Fruit fly (Drosophila melanogaster) whole organism, embryonic: Measurements from ENCODE around the gene cmet.

ENCODE experiments used
- Ada2b ChIP-seq: fragments of 200-800 bp; sonication (Bioruptor generic); IDR thresholded peaks from 2 replicates; pipeline ENCODE4 v1.3.6; 2022; ENCODE audit warnings: missing biosample characterization, missing genetic modification characterization
- Adf1 ChIP-seq: fragments of 200-800 bp; sonication (Bioruptor generic); IDR thresholded peaks from 2 replicates; pipeline ENCODE4 v1.3.6; 2022; ENCODE audit warnings: missing biosample characterization, missing genetic modification characterization
- B-H1 ChIP-seq: fragments of 200-800 bp; sonication (Bioruptor generic); IDR thresholded peaks from 3 replicates; pipeline ENCODE4 v1.3.6; 2022; ENCODE audit warnings: missing biosample characterization, missing genetic modification characterization
- B-H2 ChIP-seq: fragments of 200-800 bp; sonication (Bioruptor generic); optimal IDR thresholded peaks from 2 replicates; lab custom pipeline; 2018; ENCODE audit warnings: missing biosample characterization, mild to moderate bottlenecking, missing genetic modification characterization
- CG10462 ChIP-seq: fragments of 200-800 bp; sonication (Bioruptor generic); optimal IDR thresholded peaks from 2 replicates; lab custom pipeline; 2016; ENCODE audit warnings: missing biosample characterization, missing genetic modification characterization
- CG11085 ChIP-seq: fragments of 200-800 bp; sonication (Bioruptor generic); IDR thresholded peaks from 2 replicates; pipeline ENCODE4 v1.3.6; 2022; ENCODE audit warnings: missing biosample characterization, missing genetic modification characterization
- CG13287 ChIP-seq: fragments of 200-800 bp; sonication (Bioruptor generic); IDR thresholded peaks from 2 replicates; pipeline ENCODE4 v1.3.6; 2022; ENCODE audit warnings: missing biosample characterization, missing genetic modification characterization; ENCODE audit not compliant: partially characterized antibody
- CG13624 ChIP-seq: fragments of 200-800 bp; sonication (Bioruptor generic); optimal IDR thresholded peaks from 2 replicates; lab custom pipeline; 2016; ENCODE audit warnings: missing biosample characterization, missing genetic modification characterization
- CG1529 ChIP-seq: fragments of 200-800 bp; sonication (Bioruptor generic); optimal IDR thresholded peaks from 3 replicates; lab custom pipeline; 2018; ENCODE audit warnings: missing biosample characterization, missing genetic modification characterization
- CG1602 ChIP-seq: fragments of 200-800 bp; sonication (Bioruptor generic); optimal IDR thresholded peaks from 3 replicates; lab custom pipeline; 2016; ENCODE audit warnings: missing biosample characterization, missing genetic modification characterization
- CG16813 ChIP-seq: fragments of 200-800 bp; sonication (Bioruptor generic); IDR thresholded peaks from 3 replicates; pipeline ENCODE4 v1.3.6; 2022; ENCODE audit warnings: missing biosample characterization, missing genetic modification characterization; ENCODE audit not compliant: partially characterized antibody
- CG16815 ChIP-seq: fragments of 200-800 bp; sonication (Bioruptor generic); optimal IDR thresholded peaks from 3 replicates; lab custom pipeline; 2017; ENCODE audit warnings: missing biosample characterization, mild to moderate bottlenecking, missing genetic modification characterization
- CG17328 ChIP-seq: fragments of 200-800 bp; sonication (Bioruptor generic); IDR thresholded peaks from 2 replicates; pipeline ENCODE4 v1.3.6; 2022; ENCODE audit warnings: missing biosample characterization, missing genetic modification characterization
- CG31441 ChIP-seq: fragments of 200-800 bp; sonication (Bioruptor generic); IDR thresholded peaks from 2 replicates; pipeline ENCODE4 v1.3.6; 2022; ENCODE audit warnings: missing biosample characterization, missing genetic modification characterization
- CG5180 ChIP-seq: fragments of 200-800 bp; sonication (Bioruptor generic); optimal IDR thresholded peaks from 3 replicates; lab custom pipeline; 2017; ENCODE audit warnings: missing biosample characterization, missing genetic modification characterization, mild to moderate bottlenecking, moderate library complexity, missing genetic modification reagents
- CG6272 ChIP-seq: fragments of 200-800 bp; sonication (Bioruptor generic); IDR thresholded peaks from 2 replicates; pipeline ENCODE4 v1.3.6; 2022; ENCODE audit warnings: missing biosample characterization, missing genetic modification characterization
- CG6683 ChIP-seq: fragments of 200-800 bp; sonication (Bioruptor generic); optimal IDR thresholded peaks from 2 replicates; lab custom pipeline; 2017; ENCODE audit warnings: missing biosample characterization, mild to moderate bottlenecking, missing genetic modification characterization, missing genetic modification reagents
- GATAe ChIP-seq: fragments of 200-800 bp; sonication (Bioruptor generic); conservative IDR thresholded peaks from 2 replicates; pipeline ENCODE4 v1.3.6; 2022; ENCODE audit warnings: missing biosample characterization, missing genetic modification characterization
- Gsc ChIP-seq: fragments of 200-800 bp; sonication (Bioruptor generic); IDR thresholded peaks from 2 replicates; pipeline ENCODE4 v1.3.6; 2022; ENCODE audit warnings: missing biosample characterization, missing genetic modification characterization
- H15 ChIP-seq: fragments of 200-800 bp; sonication (Bioruptor generic); IDR thresholded peaks from 3 replicates; pipeline ENCODE4 v1.3.6; 2022; ENCODE audit warnings: missing biosample characterization, missing genetic modification characterization
- Hsf ChIP-seq: fragments of 200-800 bp; sonication (Bioruptor generic); optimal IDR thresholded peaks from 3 replicates; lab custom pipeline; 2016; ENCODE audit warnings: missing biosample characterization, missing genetic modification characterization
- Myb ChIP-seq: fragments of 200-800 bp; sonication (Bioruptor generic); optimal IDR thresholded peaks from 2 replicates; lab custom pipeline; 2016; ENCODE audit warnings: missing biosample characterization, missing genetic modification characterization
- NFAT ChIP-seq: fragments of 200-800 bp; sonication (Bioruptor generic); IDR thresholded peaks from 2 replicates; pipeline ENCODE4 v1.3.6; 2022; ENCODE audit warnings: missing biosample characterization, missing genetic modification characterization
- Opbp ChIP-seq: fragments of 200-800 bp; sonication (Bioruptor generic); IDR thresholded peaks from 3 replicates; pipeline ENCODE4 v1.3.6; 2022; ENCODE audit warnings: missing biosample characterization, missing genetic modification characterization; ENCODE audit not compliant: partially characterized antibody
- Pdp1 ChIP-seq, 2 experiments: fragments of 200-800 bp; sonication (Bioruptor generic); optimal IDR thresholded peaks; 3 replicates each; lab custom pipeline; 2016; ENCODE audit warnings: missing biosample characterization in 2 of 2, missing genetic modification characterization in 2 of 2, mild to moderate bottlenecking in 1 of 2, moderate library complexity in 1 of 2
- Trl ChIP-seq, 3 experiments: fragments of >200 bp in 2 of 3; fragments of 200-800 bp in 1 of 3; sonication (Bioruptor generic) in 1 of 3; optimal IDR thresholded peaks; 2 replicates in 1 of 3; 3 replicates in 2 of 3; lab custom pipeline; 2016 to 2017; ENCODE audit warnings: missing biosample characterization in 1 of 3, missing genetic modification characterization in 1 of 3
- Xbp1 ChIP-seq: fragments of 200-800 bp; sonication (Bioruptor generic); optimal IDR thresholded peaks from 3 replicates; lab custom pipeline; 2016; ENCODE audit warnings: missing biosample characterization, mild to moderate bottlenecking, missing genetic modification characterization
- ac ChIP-seq: fragments of 200-800 bp; sonication (Bioruptor generic); optimal IDR thresholded peaks from 3 replicates; lab custom pipeline; 2017; ENCODE audit warnings: missing biosample characterization, mild to moderate bottlenecking, missing genetic modification characterization
- ash1 ChIP-seq: fragments of 200-800 bp; sonication (Bioruptor generic); optimal IDR thresholded peaks from 2 replicates; lab custom pipeline; 2018; ENCODE audit warnings: missing biosample characterization, mild to moderate bottlenecking, missing genetic modification characterization
- crc ChIP-seq: fragments of 200-800 bp; sonication (Bioruptor generic); optimal IDR thresholded peaks from 2 replicates; lab custom pipeline; 2016; ENCODE audit warnings: missing biosample characterization, missing genetic modification characterization
- dati ChIP-seq: fragments of 200-800 bp; sonication (Bioruptor generic); IDR thresholded peaks from 2 replicates; pipeline ENCODE4 v1.3.6; 2022; ENCODE audit warnings: missing biosample characterization, missing genetic modification characterization
- dmrt11E ChIP-seq: fragments of 200-800 bp; sonication (Bioruptor generic); optimal IDR thresholded peaks from 3 replicates; lab custom pipeline; 2018; ENCODE audit warnings: missing biosample characterization, mild to moderate bottlenecking, missing genetic modification characterization, moderate library complexity
- eve ChIP-seq, 2 experiments: fragments of >200 bp; optimal IDR thresholded peaks; 2 replicates each; lab custom pipeline; 2017; ENCODE audit warnings: missing biosample characterization in 2 of 2, missing genetic modification characterization in 2 of 2
- fru ChIP-seq: fragments of >200 bp; optimal IDR thresholded peaks from 2 replicates; lab custom pipeline; 2017
- gcm ChIP-seq: fragments of 200-800 bp; sonication (Bioruptor generic); optimal IDR thresholded peaks from 2 replicates; lab custom pipeline; 2019; ENCODE audit warnings: missing biosample characterization, mild to moderate bottlenecking, missing genetic modification characterization, moderate library complexity
- gsb ChIP-seq: fragments of 200-800 bp; sonication (Bioruptor generic); IDR thresholded peaks from 2 replicates; pipeline ENCODE4 v1.3.6; 2022; ENCODE audit warnings: missing biosample characterization, missing genetic modification characterization
- hbn ChIP-seq: fragments of 200-800 bp; sonication (Bioruptor generic); IDR thresholded peaks from 2 replicates; pipeline ENCODE4 v1.3.6; 2022; ENCODE audit warnings: missing biosample characterization, missing genetic modification characterization; ENCODE audit not compliant: partially characterized antibody
- kah ChIP-seq: fragments of 200-800 bp; sonication (Bioruptor generic); optimal IDR thresholded peaks from 2 replicates; lab custom pipeline; 2018; ENCODE audit warnings: missing biosample characterization, mild to moderate bottlenecking, missing genetic modification characterization
- knrl ChIP-seq: fragments of 200-800 bp; sonication (Bioruptor generic); IDR thresholded peaks from 3 replicates; pipeline ENCODE4 v1.3.6; 2022; ENCODE audit warnings: missing biosample characterization, missing genetic modification characterization; ENCODE audit not compliant: partially characterized antibody
- pfk ChIP-seq: fragments of 200-800 bp; sonication (Bioruptor generic); optimal IDR thresholded peaks from 2 replicates; lab custom pipeline; 2018; ENCODE audit warnings: missing biosample characterization, mild to moderate bottlenecking, missing genetic modification characterization, moderate library complexity
- prd ChIP-seq, 3 experiments: fragments of >200 bp in 2 of 3; fragments of 200-800 bp in 1 of 3; sonication (Bioruptor generic) in 1 of 3; optimal IDR thresholded peaks in 2 of 3; IDR thresholded peaks in 1 of 3; 2 replicates in 2 of 3; 3 replicates in 1 of 3; pipeline versions ENCODE4 v1.3.6 to Lab custom; 2017 to 2022; ENCODE audit warnings: missing biosample characterization in 1 of 3, missing genetic modification characterization in 1 of 3
- ro ChIP-seq: fragments of 200-800 bp; sonication (Bioruptor generic); IDR thresholded peaks from 2 replicates; pipeline ENCODE4 v1.3.6; 2022; ENCODE audit warnings: missing biosample characterization, missing genetic modification characterization
- sc ChIP-seq, 3 experiments: fragments of >200 bp in 2 of 3; fragments of 200-800 bp in 1 of 3; sonication (Bioruptor generic) in 1 of 3; optimal IDR thresholded peaks; 2 replicates in 2 of 3; 3 replicates in 1 of 3; lab custom pipeline; 2017; ENCODE audit warnings: mild to moderate bottlenecking in 1 of 3, missing biosample characterization in 1 of 3, missing genetic modification characterization in 1 of 3, missing genetic modification reagents in 1 of 3
- tio ChIP-seq: fragments of 200-800 bp; sonication (Bioruptor generic); optimal IDR thresholded peaks from 2 replicates; lab custom pipeline; 2017; ENCODE audit warnings: missing biosample characterization, missing genetic modification characterization, inconsistent platforms
- tna ChIP-seq: fragments of 200-800 bp; sonication (Bioruptor generic); IDR thresholded peaks from 2 replicates; pipeline ENCODE4 v1.3.6; 2022; ENCODE audit warnings: missing biosample characterization, missing genetic modification characterization; ENCODE audit not compliant: partially characterized antibody
- vnd ChIP-seq: fragments of 200-800 bp; sonication (Bioruptor generic); IDR thresholded peaks from 3 replicates; pipeline ENCODE4 v1.3.6; 2022; ENCODE audit warnings: missing biosample characterization, missing genetic modification characterization; ENCODE audit not compliant: partially characterized antibody
- zen2 ChIP-seq: fragments of 200-800 bp; sonication (Bioruptor generic); IDR thresholded peaks from 3 replicates; pipeline ENCODE4 v1.3.6; 2022; ENCODE audit warnings: missing biosample characterization, missing genetic modification characterization; ENCODE audit not compliant: partially characterized antibody
- zf30C ChIP-seq: fragments of 200-800 bp; sonication (Bioruptor generic); optimal IDR thresholded peaks from 3 replicates; lab custom pipeline; 2018; ENCODE audit warnings: missing biosample characterization, mild to moderate bottlenecking, missing genetic modification characterization
- zfh1 ChIP-seq: fragments of 200-800 bp; sonication (Bioruptor generic); IDR thresholded peaks from 3 replicates; pipeline ENCODE4 v1.3.6; 2022; ENCODE audit warnings: missing biosample characterization, missing genetic modification characterization

cmet gene

DNA sequence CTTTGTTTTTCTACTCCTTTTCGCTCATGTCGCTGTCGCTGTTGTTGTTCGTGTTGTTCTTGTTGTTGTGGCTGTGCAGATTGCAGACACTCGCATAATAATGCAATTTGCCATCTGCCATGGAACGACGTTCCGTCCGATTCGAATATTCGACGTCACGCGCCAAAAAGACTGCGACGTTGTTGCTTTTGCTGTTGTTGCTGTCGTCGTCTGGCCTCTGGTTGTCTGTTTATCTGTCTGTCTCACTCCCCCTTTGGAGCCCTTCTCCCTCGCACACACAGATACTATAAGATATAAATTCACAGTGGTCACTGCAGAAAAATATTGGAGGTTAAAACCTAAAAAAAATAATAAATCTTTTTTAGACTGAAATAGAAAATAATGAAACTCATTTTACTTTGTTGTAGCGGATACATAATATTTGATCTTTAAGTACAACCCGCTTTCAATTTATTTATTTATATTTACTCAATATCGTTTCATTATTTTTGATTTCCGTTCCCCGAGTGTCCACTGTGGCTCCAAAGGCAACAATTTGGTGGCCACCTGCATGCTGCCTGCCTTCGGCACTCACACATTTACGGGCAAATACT, 49.3 kb downstream of the cmet start (continued):
- TF ChIP-seq CG10462 (GFP tag; lab: Kevin White, UChicago) (no peak), sc (optimal IDR thresholded peaks at IDR 0.05; lab: Kevin White, UChicago) (no peak), sc (GFP tag; optimal IDR thresholded peaks at IDR 0.05; lab: Kevin White, UChicago) (no peak), CG13624 (GFP tag; lab: Kevin White, UChicago) (peak; percentile 7), CG17328 (GFP tag; lab: Robert Waterston, UW) (peak; percentile 37; the same call in 1 of the 2 replicates), Xbp1 (GFP tag; lab: Kevin White, UChicago) (peak; percentile 41), GATAe (GFP tag; lab: Robert Waterston, UW) (no peak), CG6272 (GFP tag; lab: Robert Waterston, UW) (no peak), knrl (GFP tag; lab: Robert Waterston, UW) (no peak), gsb (GFP tag; lab: Robert Waterston, UW) (0 out of 2 replicates have a peak, but pooled peaks have one; percentile 30), NFAT (GFP tag; lab: Robert Waterston, UW) (no peak), zfh1 (GFP tag; lab: Robert Waterston, UW) (no peak), CG5180 (GFP tag; lab: Kevin White, UChicago) (peak; percentile 53), B-H2 (no peak), Opbp (GFP tag; lab: Robert Waterston, UW) (no peak), zf30C (no peak), B-H1 (GFP tag; lab: Robert Waterston, UW) (no peak), Pdp1 (GFP tag; optimal IDR thresholded peaks at IDR 0.05; lab: Kevin White, UChicago) (no peak), CG31441 (GFP tag; lab: Robert Waterston, UW) (peak; percentile 76), hbn (GFP tag; lab: Robert Waterston, UW) (no peak), prd (optimal IDR thresholded peaks at IDR 0.05; lab: Kevin White, UChicago) (no peak), prd (GFP tag; IDR thresholded peaks at IDR 0.05; lab: Robert Waterston, UW) (peak; percentile 32; the same call in 1 of the 3 replicates), Trl (optimal IDR thresholded peaks at IDR 0.05; lab: Kevin White, UChicago) (no peak), Trl (GFP tag; optimal IDR thresholded peaks at IDR 0.05; lab: Kevin White, UChicago) (no peak), CG11085 (GFP tag; lab: Robert Waterston, UW) (no peak), CG1529 (GFP tag; lab: Kevin White, UChicago) (no peak), eve (GFP tag; optimal IDR thresholded peaks at IDR 0.05; lab: Kevin White, UChicago) (peak in 1 of 2 experiments; percentile 21), vnd (GFP tag; lab: Robert Waterston, UW) (no peak), pfk (GFP tag; lab: Kevin White, UChicago) (no peak), zen2 (GFP tag; lab: Robert Waterston, UW) (no peak), ro (GFP tag; lab: Robert Waterston, UW) (no peak), Myb (no peak), CG13287 (GFP tag; lab: Robert Waterston, UW) (no peak), CG16813 (GFP tag; lab: Robert Waterston, UW) (no peak), CG16815 (no peak), ash1 (GFP tag; lab: Kevin White, UChicago) (peak; percentile 45), gcm (GFP tag; lab: Kevin White, UChicago) (peak; percentile 41), Adf1 (GFP tag; lab: Robert Waterston, UW) (no peak), tna (GFP tag; lab: Robert Waterston, UW) (no peak), Gsc (no peak), H15 (GFP tag; lab: Robert Waterston, UW) (no peak), tio (GFP tag; lab: Kevin White, UChicago) (no peak), Ada2b (GFP tag; lab: Robert Waterston, UW) (peak; percentile 42; the same call in 1 of the 2 replicates), crc (GFP tag; lab: Kevin White, UChicago) (no peak), Hsf (GFP tag; lab: Kevin White, UChicago) (no peak), CG6683 (GFP tag; lab: Kevin White, UChicago) (peak; percentile 2), fru (lab: Kevin White, UChicago) (no peak), dmrt11E (tag; lab: Kevin White, UChicago) (no peak), dati (GFP tag; lab: Robert Waterston, UW) (no peak), kah (GFP tag; lab: Kevin White, UChicago) (no peak), ac (GFP tag; lab: Kevin White, UChicago) (no peak), CG1602 (peak; percentile 3)
